Fruit fly (Drosophila melanogaster) whole organism, prepupa: ENCODE measurements around the gene ftz.

Experiments
- CG10669 ChIP-seq: fragments of 200-800 bp; sonication (Bioruptor generic); optimal IDR thresholded peaks from 3 replicates; lab custom pipeline; 2018; ENCODE audit warnings: missing biosample characterization, mild to moderate bottlenecking, missing genetic modification characterization, moderate library complexity
- CG31627 ChIP-seq: fragments of 200-800 bp; sonication (Bioruptor generic); optimal IDR thresholded peaks from 3 replicates; lab custom pipeline; 2016; ENCODE audit warnings: missing biosample characterization, missing genetic modification characterization
- CG32006 ChIP-seq: fragments of 200-800 bp; sonication (Bioruptor generic); optimal IDR thresholded peaks from 3 replicates; lab custom pipeline; 2017; ENCODE audit warnings: missing biosample characterization, mild to moderate bottlenecking, missing genetic modification characterization
- CG6276 ChIP-seq: fragments of 200-800 bp; sonication (Bioruptor generic); optimal IDR thresholded peaks from 2 replicates; lab custom pipeline; 2017; ENCODE audit warnings: missing biosample characterization, mild to moderate bottlenecking, missing genetic modification characterization
- CG6808 ChIP-seq: fragments of 200-800 bp; sonication (Bioruptor generic); optimal IDR thresholded peaks from 3 replicates; lab custom pipeline; 2017; ENCODE audit warnings: missing biosample characterization, missing genetic modification characterization, mild to moderate bottlenecking, moderate library complexity, missing genetic modification reagents
- Gug ChIP-seq: fragments of 200-800 bp; sonication (Bioruptor generic); IDR thresholded peaks from 2 replicates; pipeline ENCODE4 v1.3.6; 2022; ENCODE audit warnings: missing biosample characterization, missing genetic modification characterization
- Hr38 ChIP-seq: sonication (Bioruptor generic); optimal IDR thresholded peaks from 2 replicates; lab custom pipeline; 2016; ENCODE audit warnings: missing biosample characterization, missing genetic modification characterization
- Smox ChIP-seq: fragments of 200-800 bp; sonication (Bioruptor generic); optimal IDR thresholded peaks from 3 replicates; lab custom pipeline; 2016; ENCODE audit warnings: missing biosample characterization, missing genetic modification characterization
- cyc ChIP-seq: fragments of 200-800 bp; sonication (Bioruptor generic); optimal IDR thresholded peaks from 3 replicates; lab custom pipeline; 2016; ENCODE audit warnings: missing biosample characterization, missing genetic modification characterization
- dsx ChIP-seq: fragments of 200-800 bp; optimal IDR thresholded peaks from 3 replicates; lab custom pipeline; 2019; ENCODE audit warnings: missing biosample characterization, mild to moderate bottlenecking, missing genetic modification characterization, moderate library complexity; ENCODE audit not compliant: poor library complexity, severe bottlenecking
- eg ChIP-seq: fragments of 200-800 bp; sonication (Bioruptor generic); IDR thresholded peaks from 3 replicates; pipeline ENCODE4 v1.3.6; 2022; ENCODE audit warnings: missing biosample characterization, missing genetic modification characterization
- fd59A ChIP-seq: fragments of 200-800 bp; sonication (Bioruptor generic); optimal IDR thresholded peaks from 2 replicates; lab custom pipeline; 2017; ENCODE audit warnings: missing biosample characterization, mild to moderate bottlenecking, missing genetic modification characterization, missing genetic modification reagents
- fkh ChIP-seq: fragments of 200-800 bp; sonication (Bioruptor generic); optimal IDR thresholded peaks from 3 replicates; lab custom pipeline; 2017; ENCODE audit warnings: missing biosample characterization, mild to moderate bottlenecking, missing genetic modification characterization, moderate library complexity
- pdm3 ChIP-seq: fragments of 200-800 bp; sonication (Bioruptor generic); optimal IDR thresholded peaks from 3 replicates; lab custom pipeline; 2016; ENCODE audit warnings: missing biosample characterization, missing genetic modification characterization
- salr ChIP-seq, 2 experiments: fragments of 200-800 bp; sonication (Bioruptor generic); optimal IDR thresholded peaks; 3 replicates each; lab custom pipeline; 2016 to 2018; ENCODE audit warnings: missing biosample characterization in 2 of 2, missing genetic modification characterization in 2 of 2, mild to moderate bottlenecking in 1 of 2
- topi ChIP-seq: fragments of 200-800 bp; sonication (Bioruptor generic); optimal IDR thresholded peaks from 3 replicates; lab custom pipeline; 2016; ENCODE audit warnings: missing biosample characterization, missing genetic modification characterization

Gene ftz

dm6 chr3R:6914396-6914795 is 50.3 kb downstream of the ftz start (continued):
- TF ChIP-seq topi = peak; percentile 94
- peak; percentile 48 for TF ChIP-seq Gug
- no peak for TF ChIP-seq Hr38
- peak; percentile 88 for TF ChIP-seq dsx
- TF ChIP-seq CG32006 (GFP tag; lab: Kevin White, UChicago) = peak; percentile 42
- TF ChIP-seq CG6808 = peak; percentile 93
- TF ChIP-seq fd59A (GFP tag; lab: Kevin White, UChicago) = peak; percentile 87
- peak; percentile 88 for TF ChIP-seq Smox (GFP tag; lab: Kevin White, UChicago)
- peak; percentile 21 for TF ChIP-seq CG6276 (GFP tag; lab: Kevin White, UChicago)
- peak; percentile 44 to 80 for TF ChIP-seq salr (GFP tag; optimal IDR thresholded peaks at IDR 0.05; lab: Kevin White, UChicago)
- peak; percentile 93 for TF ChIP-seq CG10669
- peak; percentile 89 for TF ChIP-seq CG31627 (GFP tag; lab: Kevin White, UChicago)
- TF ChIP-seq fkh (GFP tag; lab: Kevin White, UChicago) = peak; percentile 1
- peak; percentile 93 for TF ChIP-seq cyc (GFP tag; lab: Kevin White, UChicago)
- peak; percentile 84 for TF ChIP-seq pdm3 (GFP tag; lab: Kevin White, UChicago)
- TF ChIP-seq eg (GFP tag; lab: Robert Waterston, UW) = 0 out of 3 replicates have a peak, but pooled peaks have one; percentile 34
- TF ChIP-seq, all 60 proteins: peak for 55
